Fruit fly (Drosophila melanogaster) S2 (cell line): ENCODE data around the gene Nhe3.

Experiments
- CG8478 ChIP-seq: fragments of >200 bp; optimal IDR thresholded peaks from 2 replicates; lab custom pipeline; 2018
- CTCF ChIP-seq, 2 experiments: fragments of >200 bp; optimal IDR thresholded peaks; 2 replicates each; lab custom pipeline; 2018

dm6 chr2L:6696229-6696628 is 12.1 kb upstream of the Nhe3 start:
- TF ChIP-seq CTCF (optimal IDR thresholded peaks at IDR 0.05; lab: Kevin White, UChicago) (no peak), CG8478 (lab: Kevin White, UChicago) (no peak)
